Worm (Caenorhabditis elegans) whole organism, mixed stage, embryonic: Measurements from ENCODE around the gene srd-47.

Experiments used
- lsy-2 ChIP-seq: fragments of 150-350 bp; optimal IDR thresholded peaks from 2 replicates; lab custom pipeline; 2014; ENCODE audit warnings: missing biosample characterization, missing genetic modification characterization
- nhr-12 ChIP-seq: fragments of 150-350 bp; optimal IDR thresholded peaks from 2 replicates; lab custom pipeline; 2014; ENCODE audit warnings: missing biosample characterization, missing genetic modification characterization
- nhr-2 ChIP-seq: fragments of 150-350 bp; optimal IDR thresholded peaks from 2 replicates; lab custom pipeline; 2014; ENCODE audit warnings: missing biosample characterization, missing genetic modification characterization
- unc-62 ChIP-seq: fragments of 150-350 bp; optimal IDR thresholded peaks from 2 replicates; lab custom pipeline; 2014; ENCODE audit warnings: missing biosample characterization, missing genetic modification reagents, missing genetic modification characterization

- no peak for TF ChIP-seq unc-62
- no peak for TF ChIP-seq lsy-2
- no peak for TF ChIP-seq nhr-2 (tag; lab: Kevin White, UChicago)
- no peak for TF ChIP-seq nhr-12
These were observed 42.3 kb downstream of the srd-47 start for ce11 chrX:12375783-12376182.
